Fruit fly (Drosophila melanogaster) whole organism, embryonic: ENCODE results near the gene Clbn.

Source experiments
- ATbp ChIP-seq: fragments of 200-800 bp; sonication (Bioruptor generic); optimal IDR thresholded peaks from 2 replicates; lab custom pipeline; 2017; ENCODE audit warnings: missing biosample characterization, mild to moderate bottlenecking, missing genetic modification characterization, missing genetic modification reagents
- CG10979 ChIP-seq: fragments of 200-800 bp; sonication (Bioruptor generic); optimal IDR thresholded peaks from 2 replicates; lab custom pipeline; 2018; ENCODE audit warnings: missing biosample characterization, mild to moderate bottlenecking, missing genetic modification characterization, moderate library complexity
- CG14667 ChIP-seq: fragments of 200-800 bp; sonication (Bioruptor generic); IDR thresholded peaks from 2 replicates; pipeline ENCODE4 v1.3.6; 2022; ENCODE audit warnings: missing biosample characterization, missing genetic modification characterization
- CG14965 ChIP-seq: fragments of 200-800 bp; sonication (Bioruptor generic); optimal IDR thresholded peaks from 2 replicates; lab custom pipeline; 2016; ENCODE audit warnings: missing biosample characterization, missing genetic modification characterization, borderline replicate concordance
- CG18599 ChIP-seq: fragments of 200-800 bp; sonication (Bioruptor generic); optimal IDR thresholded peaks from 3 replicates; lab custom pipeline; 2017; ENCODE audit warnings: missing biosample characterization, missing genetic modification characterization, mild to moderate bottlenecking, moderate library complexity, missing genetic modification reagents
- CG2116 ChIP-seq: fragments of 200-800 bp; sonication (Bioruptor generic); optimal IDR thresholded peaks from 3 replicates; lab custom pipeline; 2018; ENCODE audit warnings: missing biosample characterization, mild to moderate bottlenecking, missing genetic modification characterization
- CG2129 ChIP-seq: fragments of 200-800 bp; sonication (Bioruptor generic); IDR thresholded peaks from 2 replicates; pipeline ENCODE4 v1.3.6; 2022; ENCODE audit warnings: missing biosample characterization, missing genetic modification characterization; ENCODE audit not compliant: partially characterized antibody
- CG2199 ChIP-seq: fragments of 200-800 bp; sonication (Bioruptor generic); IDR thresholded peaks from 3 replicates; pipeline ENCODE4 v1.3.6; 2022; ENCODE audit warnings: missing biosample characterization, missing genetic modification characterization
- CG30020 ChIP-seq: fragments of 200-800 bp; optimal IDR thresholded peaks from 2 replicates; lab custom pipeline; 2019; ENCODE audit warnings: missing biosample characterization, mild to moderate bottlenecking, missing genetic modification characterization, moderate library complexity
- CG3847 ChIP-seq: fragments of 200-800 bp; sonication (Bioruptor generic); IDR thresholded peaks from 2 replicates; pipeline ENCODE4 v1.3.6; 2022; ENCODE audit warnings: missing biosample characterization, missing genetic modification characterization
- CG4617 ChIP-seq: fragments of 200-800 bp; sonication (Bioruptor generic); optimal IDR thresholded peaks from 3 replicates; lab custom pipeline; 2016; ENCODE audit warnings: missing biosample characterization, missing genetic modification characterization, borderline replicate concordance
- CG7963 ChIP-seq: fragments of 200-800 bp; sonication (Bioruptor generic); IDR thresholded peaks from 3 replicates; pipeline ENCODE4 v1.3.6; 2022; ENCODE audit warnings: missing biosample characterization, missing genetic modification characterization; ENCODE audit not compliant: partially characterized antibody
- CHES-1-like ChIP-seq: fragments of 200-800 bp; sonication (Bioruptor generic); optimal IDR thresholded peaks from 2 replicates; lab custom pipeline; 2016; ENCODE audit warnings: missing biosample characterization, missing genetic modification characterization
- CTCF ChIP-seq: fragments of 200-800 bp; sonication (Bioruptor generic); optimal IDR thresholded peaks from 2 replicates; lab custom pipeline; 2017; ENCODE audit warnings: missing biosample characterization, mild to moderate bottlenecking, missing genetic modification characterization, moderate library complexity
- Dip3 ChIP-seq: fragments of 200-800 bp; sonication (Bioruptor generic); optimal IDR thresholded peaks from 3 replicates; lab custom pipeline; 2016; ENCODE audit warnings: missing biosample characterization, missing genetic modification characterization
- Dll ChIP-seq: fragments of 200-800 bp; sonication (Bioruptor generic); IDR thresholded peaks from 4 replicates; pipeline ENCODE4 v1.3.6; 2022; ENCODE audit warnings: missing biosample characterization, missing genetic modification characterization; ENCODE audit not compliant: partially characterized antibody
- Ets65A ChIP-seq: fragments of 200-800 bp; sonication (Bioruptor generic); peaks from one replicate; lab custom pipeline; 2016; ENCODE audit warnings: missing biosample characterization, missing genetic modification characterization
- GATAe ChIP-seq: fragments of 200-800 bp; sonication (Bioruptor generic); conservative IDR thresholded peaks from 2 replicates; pipeline ENCODE4 v1.3.6; 2022; ENCODE audit warnings: missing biosample characterization, missing genetic modification characterization
- HLH3B ChIP-seq: fragments of 200-800 bp; sonication (Bioruptor generic); IDR thresholded peaks from 2 replicates; pipeline ENCODE4 v1.3.6; 2022; ENCODE audit warnings: missing biosample characterization, missing genetic modification characterization
- HLH4C ChIP-seq: fragments of 200-800 bp; sonication (Bioruptor generic); IDR thresholded peaks from 3 replicates; pipeline ENCODE4 v1.3.6; 2022; ENCODE audit warnings: missing biosample characterization, missing genetic modification characterization; ENCODE audit not compliant: partially characterized antibody
- Lpt ChIP-seq: fragments of >200 bp; optimal IDR thresholded peaks from 2 replicates; lab custom pipeline; 2018; ENCODE audit warnings: missing biosample characterization, missing genetic modification characterization
- Sry-δ ChIP-seq: fragments of 200-800 bp; sonication (Bioruptor generic); optimal IDR thresholded peaks from 2 replicates; lab custom pipeline; 2016; ENCODE audit warnings: missing biosample characterization, missing genetic modification characterization
- Stat92E ChIP-seq, 3 experiments: fragments of >200 bp in 2 of 3; fragments of 200-800 bp in 1 of 3; sonication (Bioruptor generic) in 1 of 3; optimal IDR thresholded peaks; 2 replicates each; lab custom pipeline; 2017 to 2019; ENCODE audit warnings: missing biosample characterization in 3 of 3, missing genetic modification characterization in 3 of 3, mild to moderate bottlenecking in 1 of 3, moderate library complexity in 1 of 3
- Trl ChIP-seq, 3 experiments: fragments of >200 bp in 2 of 3; fragments of 200-800 bp in 1 of 3; sonication (Bioruptor generic) in 1 of 3; optimal IDR thresholded peaks; 2 replicates in 1 of 3; 3 replicates in 2 of 3; lab custom pipeline; 2016 to 2017; ENCODE audit warnings: missing biosample characterization in 1 of 3, missing genetic modification characterization in 1 of 3
- bbx ChIP-seq: fragments of 200-800 bp; sonication (Bioruptor generic); IDR thresholded peaks from 2 replicates; pipeline ENCODE4 v1.3.6; 2022; ENCODE audit warnings: missing biosample characterization, missing genetic modification characterization; ENCODE audit not compliant: partially characterized antibody
- croc ChIP-seq: fragments of 200-800 bp; sonication (Bioruptor generic); conservative IDR thresholded peaks from 3 replicates; pipeline ENCODE4 v1.3.6; 2022; ENCODE audit warnings: missing biosample characterization, missing genetic modification characterization
- crp ChIP-seq, 2 experiments: fragments of 200-800 bp; sonication (Bioruptor generic); optimal IDR thresholded peaks; 2 replicates in 1 of 2; 3 replicates in 1 of 2; lab custom pipeline; 2017; ENCODE audit warnings: missing biosample characterization in 2 of 2, missing genetic modification characterization in 2 of 2, mild to moderate bottlenecking in 1 of 2, moderate library complexity in 1 of 2
- danr ChIP-seq: fragments of 200-800 bp; sonication (Bioruptor generic); IDR thresholded peaks from 2 replicates; pipeline ENCODE4 v1.3.6; 2022; ENCODE audit warnings: missing biosample characterization, missing genetic modification characterization
- dm ChIP-seq: fragments of 200-800 bp; sonication (Bioruptor generic); optimal IDR thresholded peaks from 3 replicates; lab custom pipeline; 2016; ENCODE audit warnings: missing biosample characterization, missing genetic modification characterization
- eve ChIP-seq, 2 experiments: fragments of >200 bp; optimal IDR thresholded peaks; 2 replicates each; lab custom pipeline; 2017; ENCODE audit warnings: missing biosample characterization in 2 of 2, missing genetic modification characterization in 2 of 2
- gcm ChIP-seq: fragments of 200-800 bp; sonication (Bioruptor generic); optimal IDR thresholded peaks from 2 replicates; lab custom pipeline; 2019; ENCODE audit warnings: missing biosample characterization, mild to moderate bottlenecking, missing genetic modification characterization, moderate library complexity
- hbn ChIP-seq: fragments of 200-800 bp; sonication (Bioruptor generic); IDR thresholded peaks from 2 replicates; pipeline ENCODE4 v1.3.6; 2022; ENCODE audit warnings: missing biosample characterization, missing genetic modification characterization; ENCODE audit not compliant: partially characterized antibody
- lilli ChIP-seq: fragments of 200-800 bp; sonication (Bioruptor generic); optimal IDR thresholded peaks from 3 replicates; lab custom pipeline; 2016; ENCODE audit warnings: missing biosample characterization, missing genetic modification characterization
- lola ChIP-seq, 3 experiments: fragments of >200 bp in 2 of 3; fragments of 200-800 bp in 1 of 3; sonication (Bioruptor generic) in 1 of 3; optimal IDR thresholded peaks; 2 replicates each; lab custom pipeline; 2017 to 2019; ENCODE audit warnings: missing biosample characterization in 3 of 3, missing genetic modification characterization in 3 of 3, mild to moderate bottlenecking in 1 of 3, moderate library complexity in 1 of 3
- lov ChIP-seq, 2 experiments: fragments of 200-800 bp in 1 of 2; fragments of >200 bp in 1 of 2; sonication (Bioruptor generic) in 1 of 2; IDR thresholded peaks in 1 of 2; optimal IDR thresholded peaks in 1 of 2; 2 replicates in 1 of 2; 3 replicates in 1 of 2; pipeline versions ENCODE4 v1.3.6 to Lab custom; 2017 to 2022; ENCODE audit warnings: missing biosample characterization in 1 of 2, missing genetic modification characterization in 1 of 2
- mam ChIP-seq: fragments of 200-800 bp; sonication (Bioruptor generic); optimal IDR thresholded peaks from 3 replicates; lab custom pipeline; 2016; ENCODE audit warnings: missing biosample characterization, missing genetic modification characterization
- nerfin-2 ChIP-seq: fragments of 200-800 bp; sonication (Bioruptor generic); IDR thresholded peaks from 2 replicates; pipeline ENCODE4 v1.3.6; 2022; ENCODE audit warnings: missing biosample characterization, missing genetic modification characterization; ENCODE audit not compliant: partially characterized antibody
- sna ChIP-seq: fragments of 200-800 bp; sonication (Bioruptor generic); IDR thresholded peaks from 2 replicates; pipeline ENCODE4 v1.3.6; 2022; ENCODE audit warnings: missing biosample characterization, missing genetic modification characterization; ENCODE audit not compliant: partially characterized antibody
- sob ChIP-seq: fragments of 200-800 bp; sonication (Bioruptor generic); IDR thresholded peaks from 2 replicates; pipeline ENCODE4 v1.3.6; 2022; ENCODE audit warnings: missing biosample characterization, missing genetic modification characterization
- tgo ChIP-seq: fragments of 200-800 bp; sonication (Bioruptor generic); IDR thresholded peaks from 3 replicates; pipeline ENCODE4 v1.3.6; 2022; ENCODE audit warnings: missing biosample characterization, missing genetic modification characterization
- tna ChIP-seq: fragments of 200-800 bp; sonication (Bioruptor generic); IDR thresholded peaks from 2 replicates; pipeline ENCODE4 v1.3.6; 2022; ENCODE audit warnings: missing biosample characterization, missing genetic modification characterization; ENCODE audit not compliant: partially characterized antibody
- tx ChIP-seq: fragments of 200-800 bp; sonication (Bioruptor generic); optimal IDR thresholded peaks from 2 replicates; lab custom pipeline; 2016; ENCODE audit warnings: missing biosample characterization, missing genetic modification characterization
- unc-4 ChIP-seq: fragments of 200-800 bp; sonication (Bioruptor generic); IDR thresholded peaks from 2 replicates; pipeline ENCODE4 v1.3.6; 2022; ENCODE audit warnings: missing biosample characterization, missing genetic modification characterization; ENCODE audit not compliant: partially characterized antibody

The Clbn gene

DNA sequence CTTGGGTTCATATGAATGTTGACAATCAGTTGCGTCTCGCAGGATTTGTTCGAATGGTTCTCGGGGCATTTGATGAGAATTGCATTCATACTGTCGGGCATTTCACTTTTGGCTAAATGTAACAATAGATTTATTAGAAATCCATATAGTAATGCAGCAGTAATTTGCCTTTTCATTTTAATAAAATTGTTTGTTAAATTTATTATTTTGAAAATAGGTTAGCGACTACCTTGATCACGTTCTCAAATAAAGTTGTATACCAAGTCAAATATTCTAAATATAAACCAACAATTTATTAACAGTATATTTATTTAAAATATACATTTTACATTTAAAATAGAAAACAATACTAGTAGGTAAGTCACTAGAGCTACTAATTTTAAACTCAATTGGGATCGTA lies 18.4 kb upstream of the Clbn start, which contains the start of gene CG34027:
TSS of gene CG34027 (minus strand) at position 101 of the 400 bp plus-strand sequence.
- TF ChIP-seq croc (GFP tag; lab: Robert Waterston, UW) = no peak
- TF ChIP-seq ATbp (GFP tag; lab: Kevin White, UChicago) = no peak
- no peak for TF ChIP-seq CG14667 (GFP tag; lab: Robert Waterston, UW)
- TF ChIP-seq CG2116 = no peak
- TF ChIP-seq GATAe (GFP tag; lab: Robert Waterston, UW) = no peak
- TF ChIP-seq CG2199 (GFP tag; lab: Robert Waterston, UW) = no peak

DNA sequence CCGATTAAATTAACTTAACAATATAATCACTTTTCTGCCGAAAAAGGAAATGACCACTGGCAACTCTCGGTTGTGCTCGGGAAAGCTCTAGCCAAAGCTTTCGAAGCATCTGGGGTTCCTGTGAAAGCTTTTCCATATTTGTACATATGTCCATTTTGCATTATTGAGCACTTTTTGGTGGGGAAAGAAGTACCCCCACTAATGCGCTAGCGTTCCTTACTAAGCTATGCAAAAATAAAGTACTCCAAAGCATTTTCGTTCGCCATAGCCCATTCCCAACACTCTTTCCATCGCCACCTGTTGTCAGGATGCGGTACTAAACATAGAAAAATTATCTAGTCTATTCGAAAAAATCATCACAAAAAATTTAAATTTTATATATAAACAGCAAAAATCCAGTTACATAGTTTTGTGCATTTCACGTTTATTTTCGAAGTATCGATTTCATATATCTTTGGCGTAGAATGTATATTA lies 14.8 kb upstream of the Clbn start, which contains the start of gene Nepl16:
TSS of gene Nepl16 (minus strand) at position 51 of the 474 bp plus-strand sequence.
- peak; percentile 88 for TF ChIP-seq CTCF (GFP tag; lab: Kevin White, UChicago)
- no peak for TF ChIP-seq Lpt
- no peak for TF ChIP-seq lola (GFP tag; optimal IDR thresholded peaks at IDR 0.05; lab: Kevin White, UChicago)
- no peak for TF ChIP-seq unc-4
- peak; percentile 0 for TF ChIP-seq Ets65A (GFP tag; lab: Kevin White, UChicago)
- TF ChIP-seq CG14965 (GFP tag; lab: Kevin White, UChicago) = peak; percentile 88
- peak; percentile 96 for TF ChIP-seq CG10979
- TF ChIP-seq eve (GFP tag; optimal IDR thresholded peaks at IDR 0.05; lab: Kevin White, UChicago) = peak in 1 of 2 experiments; percentile 51

DNA sequence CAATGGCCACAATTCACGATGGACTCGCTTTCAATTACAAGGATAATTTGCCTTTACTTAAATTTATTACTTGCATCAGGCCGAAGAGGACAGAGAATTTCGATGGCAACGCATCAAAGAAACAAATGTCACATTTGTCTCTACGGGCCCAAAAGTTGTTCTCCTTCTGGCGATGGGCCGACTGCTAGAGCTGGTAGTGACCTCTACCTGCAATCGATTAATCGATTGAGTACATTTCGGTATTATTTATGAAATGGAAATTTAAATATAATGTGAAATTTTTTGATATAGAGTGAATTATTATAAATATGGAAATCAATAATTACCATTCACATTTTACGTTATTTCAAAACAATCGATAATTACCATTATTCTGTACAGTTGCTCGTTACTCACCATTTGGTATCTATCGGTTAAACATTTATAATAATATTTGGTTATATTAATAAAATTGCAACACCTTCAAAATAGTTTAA lies 4.5 kb upstream of the Clbn start, which contains the start of the genes CG31510 and TTLL5:
TSS of gene CG31510 (minus strand) at position 185 of the 476 bp plus-strand sequence.
TSS of gene TTLL5 (minus strand) at position 185 of the 476 bp plus-strand sequence.
- TF ChIP-seq danr (GFP tag; lab: Robert Waterston, UW) = 0 out of 2 replicates have a peak, but pooled peaks have one; percentile 10
- TF ChIP-seq sob = no peak
- peak; percentile 86 for TF ChIP-seq Dll
- peak; percentile 13 for TF ChIP-seq CHES-1-like (GFP tag; lab: Kevin White, UChicago)
- peak; percentile 12 for TF ChIP-seq Dip3 (GFP tag; lab: Kevin White, UChicago)
- TF ChIP-seq CG18599 = no peak
- peak; percentile 69 for TF ChIP-seq CG30020 (tag; lab: Kevin White, UChicago)
- TF ChIP-seq crp (GFP tag; optimal IDR thresholded peaks at IDR 0.05; lab: Kevin White, UChicago) = no peak
- TF ChIP-seq hbn (GFP tag; lab: Robert Waterston, UW) = peak; percentile 17
- peak; percentile 26; the same call in 1 of the 2 replicates for TF ChIP-seq nerfin-2 (GFP tag; lab: Robert Waterston, UW)
- peak; percentile 27 for TF ChIP-seq mam (GFP tag; lab: Kevin White, UChicago)
- TF ChIP-seq lola (GFP tag; optimal IDR thresholded peaks at IDR 0.05; lab: Kevin White, UChicago) = peak in 1 of 3 experiments; percentile 18
- peak; percentile 15 for TF ChIP-seq lilli (GFP tag; lab: Kevin White, UChicago)
- peak; percentile 61 for TF ChIP-seq sna (GFP tag; lab: Robert Waterston, UW)
- TF ChIP-seq Stat92E (GFP tag; optimal IDR thresholded peaks at IDR 0.05; lab: Kevin White, UChicago) = peak in 1 of 3 experiments; percentile 16
- peak; percentile 15; the same call in 1 of the 2 replicates for TF ChIP-seq tna
- TF ChIP-seq HLH4C (GFP tag; lab: Robert Waterston, UW) = peak; percentile 68
- peak; percentile 74 for TF ChIP-seq Sry-δ (GFP tag; lab: Kevin White, UChicago)
- peak; percentile 49 for TF ChIP-seq CG4617
- peak; percentile 70 for TF ChIP-seq CG2129 (GFP tag; lab: Robert Waterston, UW)
- TF ChIP-seq unc-4 = peak; percentile 57; the same call in 1 of the 2 replicates
- TF ChIP-seq gcm (GFP tag; lab: Kevin White, UChicago) = peak; percentile 13
- TF ChIP-seq lov (optimal IDR thresholded peaks at IDR 0.05; lab: Kevin White, UChicago) = no peak
- 0 out of 3 replicates have a peak, but pooled peaks have one; percentile 67 for TF ChIP-seq lov (GFP tag; IDR thresholded peaks at IDR 0.05; lab: Robert Waterston, UW)
- TF ChIP-seq tgo (GFP tag; lab: Robert Waterston, UW) = no peak
- TF ChIP-seq Trl (optimal IDR thresholded peaks at IDR 0.05; lab: Kevin White, UChicago) = no peak
- peak; percentile 14 for TF ChIP-seq Trl (GFP tag; optimal IDR thresholded peaks at IDR 0.05; lab: Kevin White, UChicago)
- peak; percentile 17; the same call in 1 of the 2 replicates for TF ChIP-seq CG3847 (GFP tag; lab: Robert Waterston, UW)
- TF ChIP-seq tx (GFP tag; lab: Kevin White, UChicago) = no peak
- TF ChIP-seq bbx (GFP tag; lab: Robert Waterston, UW) = peak; percentile 60
- TF ChIP-seq CG7963 (GFP tag; lab: Robert Waterston, UW) = peak; percentile 70
- peak; percentile 27 for TF ChIP-seq dm
- 0 out of 2 replicates have a peak, but pooled peaks have one; percentile 11 for TF ChIP-seq HLH3B (GFP tag; lab: Robert Waterston, UW)
